Worm (Caenorhabditis elegans): Measurements from ENCODE around the gene T21C12.8.

- no peak for TF ChIP-seq nhr-76 (tag; optimal IDR thresholded peaks at IDR 0.05)
- no peak for TF ChIP-seq lin-13 (tag; optimal IDR thresholded peaks at IDR 0.05)
- TF ChIP-seq nhr-237 (tag; optimal IDR thresholded peaks at IDR 0.05): no peak
Observed at ce11 chrIII:10569246-10569645, 16.4 kb upstream of the T21C12.8 start.
